Worm (Caenorhabditis elegans): Measurements from ENCODE around the gene T25C12.3.

- TF ChIP-seq hmg-4 (GFP tag; optimal IDR thresholded peaks at IDR 0.05) (no peak), B0310.2 (tag; optimal IDR thresholded peaks at IDR 0.05) (no peak), flt-1 (GFP tag; IDR thresholded peaks at IDR 0.05) (no peak), ceh-13 (GFP tag; optimal IDR thresholded peaks at IDR 0.05) (no peak), ama-1 (optimal IDR thresholded peaks at IDR 0.05) (no peak), F13C5.2 (tag; optimal IDR thresholded peaks at IDR 0.05) (no peak), pes-1 (GFP tag; IDR thresholded peaks at IDR 0.05) (no peak), aly-1 (tag; optimal IDR thresholded peaks at IDR 0.05) (no peak), ets-7 (tag; optimal IDR thresholded peaks at IDR 0.05) (no peak)
Measured at ce11 chrX:11519016-11519509, 19.3 kb upstream of the T25C12.3 start, which contains the start of gene hpo-34.

All from whole organism, early embryonic.